Fruit fly (Drosophila melanogaster): Measurements from ENCODE around the gene CG31198.

- TF ChIP-seq CG8159 (tag; optimal IDR thresholded peaks at IDR 0.05): no peak
- TF ChIP-seq CG32121 (GFP tag; IDR thresholded peaks at IDR 0.05): no peak
- no peak for TF ChIP-seq Snoo (tag; optimal IDR thresholded peaks at IDR 0.05)
- no peak for TF ChIP-seq CG13204 (GFP tag; optimal IDR thresholded peaks at IDR 0.05)
- TF ChIP-seq CG14655 (GFP tag; optimal IDR thresholded peaks at IDR 0.05): no peak
- no peak for TF ChIP-seq gl (tag; optimal IDR thresholded peaks at IDR 0.05)
- no peak for TF ChIP-seq CG34367 (tag; optimal IDR thresholded peaks at IDR 0.05)
Observed at dm6 chr3R:21753974-21754373, at the start of gene CG31198.
